Fruit fly (Drosophila melanogaster) whole organism, prepupa: ENCODE results near the gene Crys.

Experiments
- CG10631 ChIP-seq: fragments of 200-800 bp; sonication (Bioruptor generic); optimal IDR thresholded peaks from 2 replicates; lab custom pipeline; 2016; ENCODE audit warnings: missing biosample characterization, missing genetic modification characterization
- CG10669 ChIP-seq: fragments of 200-800 bp; sonication (Bioruptor generic); optimal IDR thresholded peaks from 3 replicates; lab custom pipeline; 2018; ENCODE audit warnings: missing biosample characterization, mild to moderate bottlenecking, missing genetic modification characterization, moderate library complexity
- CG11762 ChIP-seq: fragments of 200-800 bp; sonication (Bioruptor generic); optimal IDR thresholded peaks from 3 replicates; lab custom pipeline; 2016; ENCODE audit warnings: missing biosample characterization, missing genetic modification characterization; ENCODE audit not compliant: insufficient read depth
- CG11902 ChIP-seq: fragments of 200-800 bp; sonication (Bioruptor generic); optimal IDR thresholded peaks from 3 replicates; lab custom pipeline; 2016; ENCODE audit warnings: missing biosample characterization, missing genetic modification characterization
- CG15336 ChIP-seq: fragments of 200-800 bp; sonication (Bioruptor generic); IDR thresholded peaks from 2 replicates; pipeline ENCODE4 v1.3.6; 2022; ENCODE audit warnings: missing biosample characterization, missing genetic modification characterization
- CG1621 ChIP-seq: fragments of 200-800 bp; sonication (Bioruptor generic); optimal IDR thresholded peaks from 3 replicates; lab custom pipeline; 2018; ENCODE audit warnings: missing biosample characterization, mild to moderate bottlenecking, missing genetic modification characterization
- CG16779 ChIP-seq: fragments of 200-800 bp; sonication (Bioruptor generic); optimal IDR thresholded peaks from 3 replicates; lab custom pipeline; 2017; ENCODE audit warnings: missing biosample characterization, mild to moderate bottlenecking, missing genetic modification characterization
- CG32006 ChIP-seq: fragments of 200-800 bp; sonication (Bioruptor generic); optimal IDR thresholded peaks from 3 replicates; lab custom pipeline; 2017; ENCODE audit warnings: missing biosample characterization, mild to moderate bottlenecking, missing genetic modification characterization
- CG34406 ChIP-seq: fragments of 200-800 bp; sonication (Bioruptor generic); optimal IDR thresholded peaks from 3 replicates; lab custom pipeline; 2016; ENCODE audit warnings: missing biosample characterization, missing genetic modification characterization
- CG3919 ChIP-seq: fragments of 200-800 bp; sonication (Bioruptor generic); optimal IDR thresholded peaks from 3 replicates; lab custom pipeline; 2016; ENCODE audit warnings: missing biosample characterization, missing genetic modification characterization
- CG4318 ChIP-seq: fragments of 200-800 bp; sonication (Bioruptor generic); optimal IDR thresholded peaks from 3 replicates; lab custom pipeline; 2017; ENCODE audit warnings: missing biosample characterization, mild to moderate bottlenecking, missing genetic modification characterization
- CG6163 ChIP-seq: fragments of 200-800 bp; sonication (Bioruptor generic); IDR thresholded peaks from 3 replicates; pipeline ENCODE4 v1.3.6; 2022; ENCODE audit warnings: missing biosample characterization, missing genetic modification characterization
- CG6792 ChIP-seq: fragments of 200-800 bp; sonication (Bioruptor generic); optimal IDR thresholded peaks from 3 replicates; lab custom pipeline; 2016; ENCODE audit warnings: missing biosample characterization, missing genetic modification characterization
- CG6808 ChIP-seq: fragments of 200-800 bp; sonication (Bioruptor generic); optimal IDR thresholded peaks from 3 replicates; lab custom pipeline; 2017; ENCODE audit warnings: missing biosample characterization, missing genetic modification characterization, mild to moderate bottlenecking, moderate library complexity, missing genetic modification reagents
- CG7368 ChIP-seq: fragments of 200-800 bp; sonication (Bioruptor generic); optimal IDR thresholded peaks from 3 replicates; lab custom pipeline; 2016; ENCODE audit warnings: missing biosample characterization, missing genetic modification characterization
- CG8119 ChIP-seq: fragments of 200-800 bp; sonication (Bioruptor generic); IDR thresholded peaks from 3 replicates; pipeline ENCODE4 v1.3.6; 2022; ENCODE audit warnings: missing biosample characterization, missing genetic modification characterization
- CG8319 ChIP-seq: fragments of 200-800 bp; sonication (Bioruptor generic); optimal IDR thresholded peaks from 3 replicates; lab custom pipeline; 2016; ENCODE audit warnings: missing biosample characterization, missing genetic modification characterization
- CG8632 ChIP-seq: fragments of 200-800 bp; sonication (Bioruptor generic); optimal IDR thresholded peaks from 3 replicates; lab custom pipeline; 2016; ENCODE audit warnings: missing biosample characterization, missing genetic modification characterization
- CG9139 ChIP-seq: fragments of 200-800 bp; sonication (Bioruptor generic); optimal IDR thresholded peaks from 3 replicates; lab custom pipeline; 2017; ENCODE audit warnings: missing biosample characterization, mild to moderate bottlenecking, missing genetic modification characterization
- Eip75B ChIP-seq: fragments of 200-800 bp; sonication (Bioruptor generic); optimal IDR thresholded peaks from 3 replicates; lab custom pipeline; 2016; ENCODE audit warnings: missing biosample characterization, missing genetic modification characterization
- Eip78C ChIP-seq: fragments of 200-800 bp; sonication (Bioruptor generic); peaks from one replicate; lab custom pipeline; 2016; ENCODE audit warnings: missing biosample characterization, missing genetic modification characterization
- Eip93F ChIP-seq: fragments of 200-800 bp; sonication (Bioruptor generic); optimal IDR thresholded peaks from 2 replicates; lab custom pipeline; 2016; ENCODE audit warnings: missing biosample characterization, mild to moderate bottlenecking, missing genetic modification characterization
- Ets21C ChIP-seq: fragments of 200-800 bp; sonication (Bioruptor generic); optimal IDR thresholded peaks from 3 replicates; lab custom pipeline; 2016; ENCODE audit warnings: missing biosample characterization, missing genetic modification characterization
- Ets96B ChIP-seq: fragments of 200-800 bp; optimal IDR thresholded peaks from 2 replicates; lab custom pipeline; 2019; ENCODE audit warnings: missing biosample characterization, mild to moderate bottlenecking, missing genetic modification characterization, moderate library complexity
- Gug ChIP-seq: fragments of 200-800 bp; sonication (Bioruptor generic); IDR thresholded peaks from 2 replicates; pipeline ENCODE4 v1.3.6; 2022; ENCODE audit warnings: missing biosample characterization, missing genetic modification characterization
- Hr39 ChIP-seq: fragments of 200-800 bp; sonication (Bioruptor generic); optimal IDR thresholded peaks from 2 replicates; lab custom pipeline; 2016; ENCODE audit warnings: missing biosample characterization, missing genetic modification characterization
- Hr4 ChIP-seq: fragments of 200-800 bp; sonication (Bioruptor generic); optimal IDR thresholded peaks from 3 replicates; lab custom pipeline; 2016; ENCODE audit warnings: missing biosample characterization, missing genetic modification characterization
- Lpt ChIP-seq: fragments of 200-800 bp; sonication (Bioruptor generic); optimal IDR thresholded peaks from 3 replicates; lab custom pipeline; 2016; ENCODE audit warnings: missing biosample characterization, missing genetic modification characterization
- Met ChIP-seq: fragments of 200-800 bp; sonication (Bioruptor generic); optimal IDR thresholded peaks from 3 replicates; lab custom pipeline; 2016; ENCODE audit warnings: missing biosample characterization, missing genetic modification characterization
- OdsH ChIP-seq: fragments of 200-800 bp; sonication (Bioruptor generic); optimal IDR thresholded peaks from 3 replicates; lab custom pipeline; 2016; ENCODE audit warnings: missing biosample characterization, missing genetic modification characterization
- Sox102F ChIP-seq: fragments of 200-800 bp; sonication (Bioruptor generic); optimal IDR thresholded peaks from 2 replicates; lab custom pipeline; 2016; ENCODE audit warnings: missing biosample characterization, mild to moderate bottlenecking, missing genetic modification characterization
- Sox15 ChIP-seq: fragments of 200-800 bp; sonication (Bioruptor generic); optimal IDR thresholded peaks from 3 replicates; lab custom pipeline; 2016; ENCODE audit warnings: missing biosample characterization, missing genetic modification characterization
- achi ChIP-seq: fragments of 200-800 bp; sonication (Bioruptor generic); optimal IDR thresholded peaks from 3 replicates; lab custom pipeline; 2016; ENCODE audit warnings: missing biosample characterization, missing genetic modification characterization
- acj6 ChIP-seq: fragments of 200-800 bp; sonication (Bioruptor generic); optimal IDR thresholded peaks from 3 replicates; lab custom pipeline; 2016; ENCODE audit warnings: missing biosample characterization, missing genetic modification characterization
- cyc ChIP-seq: fragments of 200-800 bp; sonication (Bioruptor generic); optimal IDR thresholded peaks from 3 replicates; lab custom pipeline; 2016; ENCODE audit warnings: missing biosample characterization, missing genetic modification characterization
- dac ChIP-seq: fragments of 200-800 bp; sonication (Bioruptor generic); optimal IDR thresholded peaks from 2 replicates; lab custom pipeline; 2017; ENCODE audit warnings: missing biosample characterization, mild to moderate bottlenecking, missing genetic modification characterization
- dsx ChIP-seq: fragments of 200-800 bp; optimal IDR thresholded peaks from 3 replicates; lab custom pipeline; 2019; ENCODE audit warnings: missing biosample characterization, mild to moderate bottlenecking, missing genetic modification characterization, moderate library complexity; ENCODE audit not compliant: poor library complexity, severe bottlenecking
- eg ChIP-seq: fragments of 200-800 bp; sonication (Bioruptor generic); IDR thresholded peaks from 3 replicates; pipeline ENCODE4 v1.3.6; 2022; ENCODE audit warnings: missing biosample characterization, missing genetic modification characterization
- esn ChIP-seq: fragments of 200-800 bp; sonication (Bioruptor generic); optimal IDR thresholded peaks from 2 replicates; lab custom pipeline; 2016; ENCODE audit warnings: missing biosample characterization, mild to moderate bottlenecking, missing genetic modification characterization, moderate library complexity
- fd85E ChIP-seq: fragments of 200-800 bp; sonication (Bioruptor generic); optimal IDR thresholded peaks from 3 replicates; lab custom pipeline; 2016; ENCODE audit warnings: missing biosample characterization, missing genetic modification characterization
- fkh ChIP-seq: fragments of 200-800 bp; sonication (Bioruptor generic); optimal IDR thresholded peaks from 3 replicates; lab custom pipeline; 2017; ENCODE audit warnings: missing biosample characterization, mild to moderate bottlenecking, missing genetic modification characterization, moderate library complexity
- lz ChIP-seq: fragments of 200-800 bp; sonication (Bioruptor generic); optimal IDR thresholded peaks from 3 replicates; lab custom pipeline; 2016; ENCODE audit warnings: missing biosample characterization, missing genetic modification characterization
- net ChIP-seq: fragments of 200-800 bp; sonication (Bioruptor generic); optimal IDR thresholded peaks from 3 replicates; lab custom pipeline; 2016; ENCODE audit warnings: missing biosample characterization, missing genetic modification characterization
- pdm3 ChIP-seq: fragments of 200-800 bp; sonication (Bioruptor generic); optimal IDR thresholded peaks from 3 replicates; lab custom pipeline; 2016; ENCODE audit warnings: missing biosample characterization, missing genetic modification characterization
- salr ChIP-seq, 2 experiments: fragments of 200-800 bp; sonication (Bioruptor generic); optimal IDR thresholded peaks; 3 replicates each; lab custom pipeline; 2016 to 2018; ENCODE audit warnings: missing biosample characterization in 2 of 2, missing genetic modification characterization in 2 of 2, mild to moderate bottlenecking in 1 of 2
- spab ChIP-seq: fragments of 200-800 bp; sonication (Bioruptor generic); optimal IDR thresholded peaks from 2 replicates; lab custom pipeline; 2017; ENCODE audit warnings: missing biosample characterization, mild to moderate bottlenecking, missing genetic modification characterization, missing genetic modification reagents
- ss ChIP-seq, 2 experiments: fragments of 200-800 bp; sonication (Bioruptor generic); optimal IDR thresholded peaks; 2 replicates in 1 of 2; 3 replicates in 1 of 2; lab custom pipeline; 2017 to 2018; ENCODE audit warnings: mild to moderate bottlenecking in 2 of 2, missing biosample characterization in 2 of 2, missing genetic modification characterization in 2 of 2, moderate library complexity in 1 of 2
- svp ChIP-seq: fragments of 200-800 bp; sonication (Bioruptor generic); peaks from one replicate; lab custom pipeline; 2016; ENCODE audit warnings: missing biosample characterization, missing genetic modification characterization
- vri ChIP-seq: fragments of 200-800 bp; sonication (Bioruptor generic); optimal IDR thresholded peaks from 3 replicates; lab custom pipeline; 2016; ENCODE audit warnings: missing biosample characterization, mild to moderate bottlenecking, missing genetic modification characterization

The Crys gene

dm6 chr2L:11948479-11948878, 4.5 kb downstream of the Crys start:
- TF ChIP-seq CG15336 (GFP tag; lab: Robert Waterston, UW) = no peak
- TF ChIP-seq CG1621 (tag; lab: Kevin White, UChicago) = no peak
- no peak for TF ChIP-seq acj6 (GFP tag; lab: Kevin White, UChicago)
- no peak for TF ChIP-seq CG32006
- no peak for TF ChIP-seq eg (GFP tag; lab: Robert Waterston, UW)
- TF ChIP-seq cyc (GFP tag; lab: Kevin White, UChicago) = no peak
- no peak for TF ChIP-seq svp (GFP tag; lab: Kevin White, UChicago)
- no peak for TF ChIP-seq achi (GFP tag; lab: Kevin White, UChicago)
- TF ChIP-seq CG6808 = no peak
- no peak for TF ChIP-seq Hr4
- no peak for TF ChIP-seq CG8119
- TF ChIP-seq Gug (GFP tag; lab: Robert Waterston, UW) = no peak
- TF ChIP-seq Eip75B = no peak

- TF ChIP-seq CG10631 (GFP tag; lab: Kevin White, UChicago) = peak; percentile 80
- TF ChIP-seq Lpt (GFP tag; lab: Kevin White, UChicago) = peak; percentile 84
- TF ChIP-seq CG11762 = peak; percentile 52
- peak; percentile 3 for TF ChIP-seq Sox15
- TF ChIP-seq Ets96B (tag; lab: Kevin White, UChicago) = peak; percentile 31
- peak; percentile 89 for TF ChIP-seq Gug (GFP tag; lab: Robert Waterston, UW)
- peak; percentile 95 for TF ChIP-seq CG6163 (GFP tag; lab: Robert Waterston, UW)
- no peak for TF ChIP-seq fd85E (GFP tag; lab: Kevin White, UChicago)
- no peak for TF ChIP-seq Eip93F (GFP tag; lab: Kevin White, UChicago)
- no peak for TF ChIP-seq Ets21C
- peak; percentile 5 for TF ChIP-seq spab
- TF ChIP-seq pdm3 (GFP tag; lab: Kevin White, UChicago) = peak; percentile 82
- TF ChIP-seq acj6 (GFP tag; lab: Kevin White, UChicago) = peak; percentile 73
- TF ChIP-seq svp (GFP tag; lab: Kevin White, UChicago) = no peak
- peak; percentile 86 for TF ChIP-seq OdsH (GFP tag; lab: Kevin White, UChicago)
- peak; percentile 78 for TF ChIP-seq achi (GFP tag; lab: Kevin White, UChicago)
- peak; percentile 79 for TF ChIP-seq Eip78C
- peak; percentile 64 for TF ChIP-seq CG1621 (tag; lab: Kevin White, UChicago)
- peak; percentile 73 for TF ChIP-seq CG16779 (tag; lab: Kevin White, UChicago)
- peak; percentile 59 for TF ChIP-seq Eip75B
- TF ChIP-seq Hr4 = peak; percentile 94
- TF ChIP-seq CG7368 (GFP tag; lab: Kevin White, UChicago) = peak; percentile 16
- peak; percentile 50 for TF ChIP-seq CG34406 (GFP tag; lab: Kevin White, UChicago)
- peak; percentile 81 for TF ChIP-seq net (GFP tag; lab: Kevin White, UChicago)
- peak in 1 of 2 experiments; percentile 23 for TF ChIP-seq ss (GFP tag; optimal IDR thresholded peaks at IDR 0.05; lab: Kevin White, UChicago)
- peak; percentile 7 for TF ChIP-seq dsx (GFP tag; lab: Kevin White, UChicago)
- peak; percentile 39 to 78 for TF ChIP-seq salr (GFP tag; optimal IDR thresholded peaks at IDR 0.05; lab: Kevin White, UChicago)
- TF ChIP-seq CG3919 (GFP tag; lab: Kevin White, UChicago) = peak; percentile 67
- peak; percentile 56 for TF ChIP-seq CG10669 (GFP tag; lab: Kevin White, UChicago)
- peak; percentile 96 for TF ChIP-seq eg (GFP tag; lab: Robert Waterston, UW)
- peak; percentile 47 for TF ChIP-seq CG6792 (GFP tag; lab: Kevin White, UChicago)
- TF ChIP-seq CG9139 = peak; percentile 9
- peak; percentile 56 for TF ChIP-seq Hr39 (GFP tag; lab: Kevin White, UChicago)
- TF ChIP-seq esn (GFP tag; lab: Kevin White, UChicago) = no peak
- TF ChIP-seq CG8319 (GFP tag; lab: Kevin White, UChicago) = no peak
- TF ChIP-seq cyc (GFP tag; lab: Kevin White, UChicago) = peak; percentile 26
- TF ChIP-seq CG15336 (GFP tag; lab: Robert Waterston, UW) = peak; percentile 95
- TF ChIP-seq vri (GFP tag; lab: Kevin White, UChicago) = no peak
- TF ChIP-seq CG8119 = peak; percentile 96
- TF ChIP-seq CG8632 = peak; percentile 33
- TF ChIP-seq CG4318 = peak; percentile 90
- no peak for TF ChIP-seq Sox102F (GFP tag; lab: Kevin White, UChicago)
- TF ChIP-seq CG11902 = no peak
- peak; percentile 87 for TF ChIP-seq dac (GFP tag; lab: Kevin White, UChicago)
- no peak for TF ChIP-seq fkh (GFP tag; lab: Kevin White, UChicago)
- peak; percentile 27 for TF ChIP-seq CG6808
- TF ChIP-seq lz (GFP tag; lab: Kevin White, UChicago) = peak; percentile 35
- TF ChIP-seq Met (GFP tag; lab: Kevin White, UChicago) = peak; percentile 53
Observed at dm6 chr2L:11949917-11950316, 6.0 kb downstream of the Crys start.
